Worm (Caenorhabditis elegans) whole organism, L3 larva: Measurements from ENCODE around the gene C52G5.2.

Source experiments
- aly-2 ChIP-seq: fragments of 150-350 bp; optimal IDR thresholded peaks from 2 replicates; lab custom pipeline; 2014; ENCODE audit warnings: missing biosample characterization, missing genetic modification characterization
- ceh-82 ChIP-seq: fragments of 150-350 bp; optimal IDR thresholded peaks from 2 replicates; lab custom pipeline; 2014; ENCODE audit warnings: missing biosample characterization, missing genetic modification characterization
- elt-2 ChIP-seq: sonication (generic microtip); optimal IDR thresholded peaks from 2 replicates; lab custom pipeline; 2016; ENCODE audit warnings: missing genetic modification reagents, mild to moderate bottlenecking, missing genetic modification characterization, missing compliant biosample characterization
- lin-39 ChIP-seq: fragments of 150-350 bp; optimal IDR thresholded peaks from 2 replicates; lab custom pipeline; 2018; ENCODE audit warnings: missing biosample characterization, missing genetic modification reagents, missing genetic modification characterization
- mdl-1 ChIP-seq: fragments of 150-350 bp; optimal IDR thresholded peaks from 2 replicates; lab custom pipeline; 2014; ENCODE audit warnings: missing biosample characterization, missing genetic modification characterization
- nhr-25 ChIP-seq: sonication (generic microtip); optimal IDR thresholded peaks from 2 replicates; lab custom pipeline; 2017; ENCODE audit warnings: missing biosample characterization, missing genetic modification characterization
- pqm-1 ChIP-seq: fragments of 150-350 bp; optimal IDR thresholded peaks from 2 replicates; lab custom pipeline; 2017; ENCODE audit warnings: missing biosample characterization, missing genetic modification characterization, inconsistent platforms
- skn-1 ChIP-seq: fragments of 150-350 bp; optimal IDR thresholded peaks from 2 replicates; lab custom pipeline; 2014; ENCODE audit warnings: missing biosample characterization, missing genetic modification characterization
- tbx-2 ChIP-seq: sonication (generic microtip); optimal IDR thresholded peaks from 2 replicates; lab custom pipeline; 2016; ENCODE audit warnings: mild to moderate bottlenecking, missing genetic modification characterization, missing compliant biosample characterization
- unc-39 ChIP-seq: sonication (generic microtip); optimal IDR thresholded peaks from 4 replicates; lab custom pipeline; 2017; ENCODE audit warnings: missing biosample characterization, missing genetic modification characterization

ce11 chrX:12869412-12869811 lies 26.3 kb downstream of the C52G5.2 start:
- TF ChIP-seq ceh-82 (tag; lab: Kevin White, UChicago), result no peak
- TF ChIP-seq skn-1 (tag; lab: Kevin White, UChicago), result peak; percentile 14
- no peak for TF ChIP-seq lin-39 (tag; lab: Kevin White, UChicago)
- no peak for TF ChIP-seq aly-2 (tag; lab: Kevin White, UChicago)
- TF ChIP-seq unc-39, result no peak
- TF ChIP-seq pqm-1 (tag; lab: Kevin White, UChicago), result peak; percentile 32
- peak; percentile 20 for TF ChIP-seq elt-2 (tag; lab: Kevin White, UChicago)
- no peak for TF ChIP-seq tbx-2 (tag; lab: Kevin White, UChicago)
- no peak for TF ChIP-seq mdl-1 (tag; lab: Kevin White, UChicago)
- no peak for TF ChIP-seq nhr-25 (tag; lab: Kevin White, UChicago)
